Worm (Caenorhabditis elegans) whole organism, L1 larva: ENCODE measurements around the gene C01G12.5.

Source experiments
- efl-1 ChIP-seq, 4 experiments: fragments of 150-350 bp; optimal IDR thresholded peaks in 3 of 4; peaks in 1 of 4; 1 replicate in 1 of 4; 2 replicates in 3 of 4; lab custom pipeline; 2014; ENCODE audit warnings: missing biosample characterization in 2 of 4, missing genetic modification characterization in 2 of 4, missing genetic modification reagents in 2 of 4
- snpc-4 ChIP-seq: fragments of 150-350 bp; optimal IDR thresholded peaks from 2 replicates; lab custom pipeline; 2014; ENCODE audit warnings: missing biosample characterization, missing genetic modification characterization
- sptf-1 ChIP-seq: fragments of 150-350 bp; optimal IDR thresholded peaks from 2 replicates; lab custom pipeline; 2014; ENCODE audit warnings: missing biosample characterization, missing genetic modification characterization
- unc-98 ChIP-seq: fragments of 200-800 bp; sonication (Bioruptor generic); IDR thresholded peaks from 2 replicates; pipeline ENCODE4 v1.3.6; 2022; ENCODE audit warnings: missing genetic modification characterization, missing compliant biosample characterization

DNA sequence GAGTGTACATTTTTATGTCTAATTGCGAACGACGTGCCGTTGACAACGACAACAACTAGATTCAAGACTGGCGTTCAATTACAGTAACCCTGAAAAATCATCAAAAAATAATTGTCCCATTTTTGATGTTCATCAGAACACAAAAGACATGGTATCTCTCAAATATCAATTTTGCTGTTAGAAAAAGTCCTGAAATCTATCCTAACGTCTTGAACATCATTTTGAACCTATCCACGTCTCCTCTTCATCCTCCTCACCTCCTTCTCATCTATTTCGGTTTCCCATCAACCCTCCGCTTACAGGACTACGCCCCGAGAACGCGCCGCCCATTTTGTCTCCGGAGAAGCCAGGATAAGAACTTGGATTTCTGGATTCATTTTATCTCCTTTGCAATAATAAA lies 28.4 kb upstream of the C01G12.5 start, which contains the start of gene mltn-9:
- TF ChIP-seq snpc-4 (no peak), efl-1 (optimal IDR thresholded peaks at IDR 0.05; lab: Kevin White, UChicago) (no peak), efl-1 (GFP tag; optimal IDR thresholded peaks at IDR 0.05 in 1 of 2; lab: Kevin White, UChicago) (no peak), unc-98 (GFP tag; lab: Robert Waterston, UW) (no peak), sptf-1 (tag; lab: Kevin White, UChicago) (no peak)
